Worm (Caenorhabditis elegans) whole organism, L3 larva: ENCODE measurements around the gene gcy-21.
"Not testable (repeated sequence)": the region's sequence is repeated elsewhere in the genome, so short reads cannot be mapped to it uniquely, and the experiment has no call there.

Source experiments
- aly-2 ChIP-seq: fragments of 150-350 bp; optimal IDR thresholded peaks from 2 replicates; lab custom pipeline; 2014; ENCODE audit warnings: missing biosample characterization, missing genetic modification characterization
- ama-1 ChIP-seq: fragments of 150-350 bp; optimal IDR thresholded peaks from 2 replicates; lab custom pipeline; 2018
- ceh-16 ChIP-seq: sonication (generic microtip); optimal IDR thresholded peaks from 2 replicates; lab custom pipeline; 2017; ENCODE audit warnings: missing biosample characterization, missing genetic modification characterization
- ceh-82 ChIP-seq: fragments of 150-350 bp; optimal IDR thresholded peaks from 2 replicates; lab custom pipeline; 2014; ENCODE audit warnings: missing biosample characterization, missing genetic modification characterization
- daf-12 ChIP-seq: fragments of 150-350 bp; optimal IDR thresholded peaks from 2 replicates; lab custom pipeline; 2014; ENCODE audit warnings: missing biosample characterization, missing genetic modification reagents, missing genetic modification characterization
- egl-27 ChIP-seq: sonication (generic microtip); optimal IDR thresholded peaks from 4 replicates; lab custom pipeline; 2017; ENCODE audit warnings: missing biosample characterization, missing genetic modification reagents, missing genetic modification characterization
- egl-5 ChIP-seq: fragments of 150-350 bp; optimal IDR thresholded peaks from 2 replicates; lab custom pipeline; 2017; ENCODE audit warnings: missing biosample characterization, missing genetic modification reagents, missing genetic modification characterization, inconsistent platforms
- elt-2 ChIP-seq: sonication (generic microtip); optimal IDR thresholded peaks from 2 replicates; lab custom pipeline; 2016; ENCODE audit warnings: missing genetic modification reagents, mild to moderate bottlenecking, missing genetic modification characterization, missing compliant biosample characterization
- elt-3 ChIP-seq, 3 experiments: fragments of 150-350 bp in 1 of 3; sonication (generic microtip) in 2 of 3; optimal IDR thresholded peaks; 2 replicates in 2 of 3; 4 replicates in 1 of 3; lab custom pipeline; 2014 to 2017; ENCODE audit warnings: missing biosample characterization in 3 of 3, missing genetic modification characterization in 3 of 3
- fkh-10 ChIP-seq: sonication (generic microtip); optimal IDR thresholded peaks from 2 replicates; lab custom pipeline; 2017; ENCODE audit warnings: missing biosample characterization, missing genetic modification reagents, missing genetic modification characterization
- fos-1 ChIP-seq: fragments of 150-350 bp; optimal IDR thresholded peaks from 2 replicates; lab custom pipeline; 2014; ENCODE audit warnings: missing biosample characterization, missing genetic modification characterization
- hmg-11 ChIP-seq: sonication (generic microtip); optimal IDR thresholded peaks from 2 replicates; lab custom pipeline; 2016; ENCODE audit warnings: missing genetic modification characterization, missing compliant biosample characterization
- jun-1 ChIP-seq: fragments of 150-350 bp; optimal IDR thresholded peaks from 2 replicates; lab custom pipeline; 2014; ENCODE audit warnings: missing biosample characterization, missing genetic modification reagents, missing genetic modification characterization
- lin-15B ChIP-seq: fragments of 150-350 bp; optimal IDR thresholded peaks from 2 replicates; lab custom pipeline; 2014; ENCODE audit warnings: missing biosample characterization, missing genetic modification characterization
- lsy-12 ChIP-seq: sonication (generic microtip); optimal IDR thresholded peaks from 2 replicates; lab custom pipeline; 2016; ENCODE audit warnings: mild to moderate bottlenecking, missing genetic modification characterization, missing compliant biosample characterization
- mdl-1 ChIP-seq: fragments of 150-350 bp; optimal IDR thresholded peaks from 2 replicates; lab custom pipeline; 2014; ENCODE audit warnings: missing biosample characterization, missing genetic modification characterization
- mml-1 ChIP-seq: fragments of 150-350 bp; sonication (generic microtip); optimal IDR thresholded peaks from 3 replicates; lab custom pipeline; 2014; ENCODE audit warnings: missing biosample characterization, missing genetic modification characterization
- nhr-11 ChIP-seq: fragments of 150-350 bp; optimal IDR thresholded peaks from 2 replicates; lab custom pipeline; 2014; ENCODE audit warnings: missing biosample characterization, missing genetic modification characterization
- nhr-12 ChIP-seq: fragments of 150-350 bp; optimal IDR thresholded peaks from 2 replicates; lab custom pipeline; 2014; ENCODE audit warnings: missing biosample characterization, missing genetic modification characterization
- nhr-23 ChIP-seq: fragments of 150-350 bp; optimal IDR thresholded peaks from 2 replicates; lab custom pipeline; 2014; ENCODE audit warnings: missing biosample characterization, missing genetic modification reagents, missing genetic modification characterization
- nhr-237 ChIP-seq: fragments of 150-350 bp; optimal IDR thresholded peaks from 2 replicates; lab custom pipeline; 2014; ENCODE audit warnings: missing biosample characterization, missing genetic modification characterization
- nhr-25 ChIP-seq: sonication (generic microtip); optimal IDR thresholded peaks from 2 replicates; lab custom pipeline; 2017; ENCODE audit warnings: missing biosample characterization, missing genetic modification characterization
- nhr-28 ChIP-seq: fragments of 150-350 bp; optimal IDR thresholded peaks from 2 replicates; lab custom pipeline; 2014; ENCODE audit warnings: missing biosample characterization, missing genetic modification characterization
- nhr-43 ChIP-seq: sonication (generic microtip); optimal IDR thresholded peaks from 2 replicates; lab custom pipeline; 2016; ENCODE audit warnings: mild to moderate bottlenecking, missing genetic modification characterization, missing compliant biosample characterization; ENCODE audit not compliant: poor library complexity, severe bottlenecking
- nhr-67 ChIP-seq: fragments of 150-350 bp; optimal IDR thresholded peaks from 2 replicates; lab custom pipeline; 2014; ENCODE audit warnings: missing biosample characterization, missing genetic modification characterization
- nhr-76 ChIP-seq: fragments of 150-350 bp; sonication (generic microtip); optimal IDR thresholded peaks from 5 replicates; lab custom pipeline; 2014; ENCODE audit warnings: missing biosample characterization, missing genetic modification characterization
- pqm-1 ChIP-seq: fragments of 150-350 bp; optimal IDR thresholded peaks from 2 replicates; lab custom pipeline; 2017; ENCODE audit warnings: missing biosample characterization, missing genetic modification characterization, inconsistent platforms
- skn-1 ChIP-seq: fragments of 150-350 bp; optimal IDR thresholded peaks from 2 replicates; lab custom pipeline; 2014; ENCODE audit warnings: missing biosample characterization, missing genetic modification characterization
- snpc-4 ChIP-seq: fragments of 150-350 bp; optimal IDR thresholded peaks from 2 replicates; lab custom pipeline; 2014; ENCODE audit warnings: missing biosample characterization, missing genetic modification characterization
- unc-39 ChIP-seq: sonication (generic microtip); optimal IDR thresholded peaks from 4 replicates; lab custom pipeline; 2017; ENCODE audit warnings: missing biosample characterization, missing genetic modification characterization
- unc-62 ChIP-seq: fragments of 150-350 bp; sonication (generic microtip); optimal IDR thresholded peaks from 4 replicates; lab custom pipeline; 2014; ENCODE audit warnings: missing biosample characterization, missing genetic modification reagents, missing genetic modification characterization
- zag-1 ChIP-seq: fragments of 150-350 bp; optimal IDR thresholded peaks from 2 replicates; lab custom pipeline; 2014; ENCODE audit warnings: missing biosample characterization, missing genetic modification characterization
- ztf-11 ChIP-seq: fragments of 150-350 bp; optimal IDR thresholded peaks from 2 replicates; lab custom pipeline; 2014; ENCODE audit warnings: missing biosample characterization, missing genetic modification characterization
- ztf-4 ChIP-seq: fragments of 150-350 bp; optimal IDR thresholded peaks from 2 replicates; lab custom pipeline; 2014; ENCODE audit warnings: missing biosample characterization, missing genetic modification characterization

gcy-21 gene

ce11 chrII:2665606-2666005 lies 6.1 kb downstream of the gcy-21 start, which contains the start of gene F22E5.22:
Gene F22E5.22 (plus strand): TSS chrII:2665906.
- TF ChIP-seq nhr-237 (tag; lab: Kevin White, UChicago) (no peak), nhr-23 (tag; lab: Kevin White, UChicago) (no peak), fos-1 (tag; lab: Kevin White, UChicago) (no peak), ceh-16 (no peak), egl-5 (tag; lab: Kevin White, UChicago) (no peak), nhr-25 (tag; lab: Kevin White, UChicago) (no peak), nhr-67 (tag; lab: Kevin White, UChicago) (no peak)
- TF ChIP-seq, all 47 proteins: peak for 0

DNA sequence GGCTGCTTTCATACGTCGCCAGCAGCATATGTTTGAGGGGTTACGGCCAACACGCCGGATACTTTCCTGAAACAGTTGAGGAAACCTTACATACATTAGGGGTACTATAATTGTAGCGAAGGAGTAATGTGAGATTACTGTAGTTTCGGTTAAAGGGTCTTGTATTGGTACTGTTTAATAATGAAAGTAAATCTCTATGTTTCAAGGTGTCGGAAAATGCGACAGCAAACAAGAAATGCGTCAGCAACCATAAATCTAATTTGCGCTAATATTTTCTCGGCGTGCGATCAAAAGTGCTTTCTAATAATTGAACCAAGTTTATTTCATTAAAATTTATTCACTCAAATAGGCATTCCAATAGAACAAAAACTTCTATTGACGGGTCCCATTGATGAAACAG lies 12.9 kb downstream of the gcy-21 start, which contains the start of gene sri-57:
Gene sri-57 (minus strand): TSS at position 101 of the 400 bp plus-strand sequence.
- not testable (repeated sequence) for TF ChIP-seq fos-1 (tag; lab: Kevin White, UChicago); unc-39; jun-1

ce11 chrII:2673534-2673933 lies 14.1 kb downstream of the gcy-21 start, which contains the start of the genes F22E5.20 and F22E5.1:
Gene F22E5.20 (minus strand): TSS chrII:2673634.
Gene F22E5.1 (plus strand): TSS chrII:2673775.
- TF ChIP-seq nhr-43 (tag; lab: Kevin White, UChicago); pqm-1 (tag; lab: Kevin White, UChicago); zag-1: not testable (repeated sequence)

- TF ChIP-seq pqm-1 (tag; lab: Kevin White, UChicago) (peak; percentile 69), ztf-4 (tag; lab: Kevin White, UChicago) (no peak), nhr-67 (tag; lab: Kevin White, UChicago) (no peak), fos-1 (tag; lab: Kevin White, UChicago) (no peak), skn-1 (tag; lab: Kevin White, UChicago) (peak; percentile 4), elt-2 (tag; lab: Kevin White, UChicago) (peak; percentile 94)
Measured at ce11 chrII:2677534-2678168, 18.2 kb downstream of the gcy-21 start, which contains the start of gene F22E5.17. Gene F22E5.17 (plus strand): TSS chrII:2678041.

DNA sequence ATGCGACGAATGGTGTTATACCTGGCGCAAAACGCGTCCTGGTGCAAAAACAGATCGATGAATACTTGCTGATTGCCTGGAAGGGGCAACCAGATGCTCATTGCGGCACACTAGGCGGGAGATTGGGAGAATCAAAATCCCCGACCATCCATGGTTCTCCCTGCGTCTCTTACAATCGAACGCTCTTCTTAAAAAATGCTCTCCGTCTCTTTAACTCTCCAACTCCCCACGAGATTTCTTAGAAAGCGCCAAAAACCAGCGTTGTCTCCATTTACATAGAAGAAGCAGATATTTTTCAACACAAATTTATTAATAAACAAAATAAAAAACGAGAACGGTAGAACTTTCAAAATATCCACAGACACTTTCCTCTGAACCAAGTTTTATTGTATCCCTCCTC lies 21.7 kb downstream of the gcy-21 start, which contains the start of gene F34D6.1:
Gene F34D6.1 (minus strand): TSS at position 101 of the 400 bp plus-strand sequence.
- TF ChIP-seq egl-27 (tag; lab: Kevin White, UChicago) (no peak), nhr-76 (tag; lab: Kevin White, UChicago) (no peak), unc-62 (GFP tag; lab: Kevin White, UChicago) (no peak), lin-15B (tag; lab: Kevin White, UChicago) (no peak), mdl-1 (tag; lab: Kevin White, UChicago) (no peak), fkh-10 (GFP tag; lab: Kevin White, UChicago) (no peak), snpc-4 (no peak), daf-12 (tag; lab: Kevin White, UChicago) (no peak), egl-5 (tag; lab: Kevin White, UChicago) (no peak), nhr-12 (tag; lab: Kevin White, UChicago) (no peak), pqm-1 (tag; lab: Kevin White, UChicago) (no peak)
- TF ChIP-seq, all 47 proteins: peak for 0

DNA sequence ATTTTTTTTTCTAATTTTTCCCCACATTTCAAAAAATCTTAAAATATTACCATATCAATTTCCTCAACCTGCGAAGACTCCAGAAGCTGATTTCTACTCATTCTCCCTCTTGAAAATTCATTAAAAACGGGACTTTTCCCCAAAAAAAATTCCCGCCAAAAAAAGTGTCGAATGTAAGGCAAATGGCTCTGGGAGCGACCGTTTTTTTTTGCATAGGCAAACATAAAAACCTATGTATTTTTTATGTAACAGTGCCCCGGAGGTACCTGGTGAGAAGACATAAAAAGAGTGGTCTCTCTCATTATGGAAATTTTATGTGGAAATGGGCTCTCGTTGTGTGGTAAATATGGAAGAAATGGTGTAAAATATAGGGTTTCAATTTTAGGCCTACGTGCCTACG lies 24.7 kb downstream of the gcy-21 start, which contains the start of gene ceh-87:
Gene ceh-87 (minus strand): TSS at position 101 of the 400 bp plus-strand sequence.
- TF ChIP-seq lin-15B (tag; lab: Kevin White, UChicago) = no peak
- TF ChIP-seq nhr-28 (tag; lab: Kevin White, UChicago) = no peak
- TF ChIP-seq nhr-25 (tag; lab: Kevin White, UChicago) = no peak
- TF ChIP-seq nhr-12 (tag; lab: Kevin White, UChicago) = no peak
- TF ChIP-seq ceh-82 (tag; lab: Kevin White, UChicago) = no peak
- TF ChIP-seq nhr-76 (tag; lab: Kevin White, UChicago) = no peak
- no peak for TF ChIP-seq elt-2 (tag; lab: Kevin White, UChicago)
- TF ChIP-seq aly-2 = no peak
- no peak for TF ChIP-seq hmg-11
- no peak for TF ChIP-seq egl-27 (tag; lab: Kevin White, UChicago)
- TF ChIP-seq mml-1 = no peak
- TF ChIP-seq unc-39 = no peak
- TF ChIP-seq lsy-12 (tag; lab: Kevin White, UChicago) = no peak
- no peak for TF ChIP-seq jun-1
- no peak for TF ChIP-seq mdl-1 (tag; lab: Kevin White, UChicago)
- TF ChIP-seq elt-3 (tag; optimal IDR thresholded peaks at IDR 0.05; lab: Kevin White, UChicago) = no peak
- no peak for TF ChIP-seq ama-1 (lab: Kevin White, UChicago)
- TF ChIP-seq nhr-11 = no peak
- TF ChIP-seq ztf-11 (tag; lab: Kevin White, UChicago) = no peak
